Worm (Caenorhabditis elegans) whole organism, L4 larva: Measurements from ENCODE around the gene rib-1.

ENCODE experiments used
- ceh-44 ChIP-seq: fragments of 200-800 bp; sonication (Bioruptor generic); IDR thresholded peaks from 2 replicates; pipeline ENCODE4 v1.3.6; 2022; ENCODE audit warnings: missing genetic modification reagents, missing genetic modification characterization, missing compliant biosample characterization
- dve-1 ChIP-seq: sonication (generic microtip); optimal IDR thresholded peaks from 2 replicates; lab custom pipeline; 2017; ENCODE audit warnings: antibody characterized with exemption, mild to moderate bottlenecking, missing genetic modification characterization, missing compliant biosample characterization; ENCODE audit not compliant: insufficient read depth
- fos-1 ChIP-seq: fragments of 150-350 bp; optimal IDR thresholded peaks from 2 replicates; lab custom pipeline; 2014; ENCODE audit warnings: missing biosample characterization, missing genetic modification characterization
- lin-1 ChIP-seq: fragments of 200-800 bp; sonication (Bioruptor generic); IDR thresholded peaks from 2 replicates; pipeline ENCODE4 v1.3.6; 2022; ENCODE audit warnings: missing genetic modification reagents, missing genetic modification characterization, missing compliant biosample characterization
- lin-39 ChIP-seq: fragments of 150-350 bp; optimal IDR thresholded peaks from 2 replicates; lab custom pipeline; 2014; ENCODE audit warnings: missing biosample characterization, missing genetic modification reagents, missing genetic modification characterization
- nhr-11 ChIP-seq: fragments of 150-350 bp; optimal IDR thresholded peaks from 2 replicates; lab custom pipeline; 2014; ENCODE audit warnings: missing biosample characterization, missing genetic modification characterization
- nhr-77 ChIP-seq: fragments of 150-350 bp; optimal IDR thresholded peaks from 2 replicates; lab custom pipeline; 2014; ENCODE audit warnings: missing biosample characterization, missing genetic modification characterization
- saeg-2 ChIP-seq: fragments of 200-800 bp; sonication (Bioruptor generic); IDR thresholded peaks from 2 replicates; pipeline ENCODE4 v1.3.6; 2022; ENCODE audit warnings: missing genetic modification reagents, missing genetic modification characterization, missing compliant biosample characterization
- skn-1 ChIP-seq: fragments of 150-350 bp; optimal IDR thresholded peaks from 2 replicates; lab custom pipeline; 2014; ENCODE audit warnings: missing biosample characterization, missing genetic modification characterization
- snpc-4 ChIP-seq: fragments of 150-350 bp; optimal IDR thresholded peaks from 2 replicates; lab custom pipeline; 2014; ENCODE audit warnings: missing biosample characterization, missing genetic modification characterization
- tra-1 ChIP-seq: fragments of 200-800 bp; sonication (Bioruptor generic); IDR thresholded peaks from 2 replicates; pipeline ENCODE4 v1.3.6; 2022; ENCODE audit warnings: missing genetic modification reagents, missing genetic modification characterization, missing compliant biosample characterization
- unc-39 ChIP-seq: sonication (generic microtip); optimal IDR thresholded peaks from 2 replicates; lab custom pipeline; 2017; ENCODE audit warnings: missing biosample characterization, missing genetic modification characterization

DNA sequence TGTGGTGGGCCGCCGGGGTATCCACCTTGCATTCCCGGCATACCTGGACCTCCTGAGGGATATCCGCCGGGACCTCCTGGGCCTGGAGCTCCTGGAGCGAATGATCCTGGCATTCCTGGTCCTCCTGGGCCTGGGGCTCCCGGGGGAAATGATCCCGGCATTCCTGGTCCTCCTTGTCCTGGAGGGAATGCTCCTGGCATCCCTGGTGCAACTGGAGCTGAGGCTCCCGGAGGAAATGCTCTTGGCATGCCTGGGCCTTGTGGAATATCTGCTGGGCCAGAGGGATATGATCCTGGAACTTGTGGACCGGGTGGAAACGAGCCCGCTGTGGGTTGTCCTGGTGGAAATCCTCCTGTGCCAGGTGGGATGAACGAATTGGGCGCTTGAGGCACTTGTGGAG lies 13.6 kb upstream of the rib-1 start:
- TF ChIP-seq unc-39 = no peak
- TF ChIP-seq ceh-44 (GFP tag; lab: Robert Waterston, UW) = no peak
- no peak for TF ChIP-seq tra-1 (GFP tag; lab: Robert Waterston, UW)
- TF ChIP-seq dve-1 (tag; lab: Kevin White, UChicago) = no peak
- TF ChIP-seq lin-39 (tag; lab: Kevin White, UChicago) = no peak
- TF ChIP-seq nhr-11 (tag; lab: Kevin White, UChicago) = no peak
- no peak for TF ChIP-seq snpc-4 (tag; lab: Kevin White, UChicago)
- no peak for TF ChIP-seq fos-1
- TF ChIP-seq lin-1 (GFP tag; lab: Robert Waterston, UW) = no peak
- TF ChIP-seq saeg-2 (GFP tag; lab: Robert Waterston, UW) = no peak
- no peak for TF ChIP-seq nhr-77 (tag; lab: Kevin White, UChicago)
- TF ChIP-seq skn-1 (tag; lab: Kevin White, UChicago) = no peak
